Worm (Caenorhabditis elegans) whole organism, L4 larva: ENCODE measurements around the gene str-3.

Source experiments
- mxl-2 ChIP-seq: fragments of 200-800 bp; sonication (Bioruptor generic); conservative IDR thresholded peaks from 2 replicates; pipeline ENCODE4 v1.3.6; 2022; ENCODE audit warnings: missing genetic modification reagents, missing genetic modification characterization, missing compliant biosample characterization
- nhr-28 ChIP-seq: fragments of 150-350 bp; optimal IDR thresholded peaks from 2 replicates; lab custom pipeline; 2014; ENCODE audit warnings: missing biosample characterization, missing genetic modification characterization
- nhr-76 ChIP-seq: fragments of 150-350 bp; optimal IDR thresholded peaks from 2 replicates; lab custom pipeline; 2014; ENCODE audit warnings: missing biosample characterization, missing genetic modification characterization
- ztf-7 ChIP-seq: fragments of 150-350 bp; optimal IDR thresholded peaks from 2 replicates; lab custom pipeline; 2014; ENCODE audit warnings: missing biosample characterization, missing genetic modification characterization

DNA sequence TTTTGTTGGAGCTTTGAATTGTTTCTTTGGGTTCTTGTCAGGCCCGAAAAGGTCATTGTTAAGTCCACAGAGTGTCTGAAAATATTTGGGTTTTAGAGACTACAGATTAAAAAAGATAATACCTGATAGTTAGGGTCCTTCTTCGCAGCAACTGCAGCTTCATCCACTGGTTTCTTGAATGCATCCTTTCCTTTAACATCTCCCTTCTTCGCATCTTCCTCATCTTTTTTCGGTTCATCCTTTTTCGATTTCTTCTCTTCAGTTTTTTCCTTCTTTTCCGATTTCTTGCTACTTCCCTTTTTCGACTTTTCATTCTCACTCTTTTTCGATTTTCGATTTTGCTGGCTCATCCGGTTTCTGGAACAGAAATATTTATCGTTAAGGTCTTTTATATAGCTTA lies 3.3 kb upstream of the str-3 start:
- TF ChIP-seq nhr-28 (tag; lab: Kevin White, UChicago) (no peak), ztf-7 (tag; lab: Kevin White, UChicago) (no peak), mxl-2 (GFP tag; lab: Robert Waterston, UW) (no peak), nhr-76 (tag; lab: Kevin White, UChicago) (no peak)
